Worm (Caenorhabditis elegans): ENCODE data around the gene pqn-13.

pqn-13 gene

DNA sequence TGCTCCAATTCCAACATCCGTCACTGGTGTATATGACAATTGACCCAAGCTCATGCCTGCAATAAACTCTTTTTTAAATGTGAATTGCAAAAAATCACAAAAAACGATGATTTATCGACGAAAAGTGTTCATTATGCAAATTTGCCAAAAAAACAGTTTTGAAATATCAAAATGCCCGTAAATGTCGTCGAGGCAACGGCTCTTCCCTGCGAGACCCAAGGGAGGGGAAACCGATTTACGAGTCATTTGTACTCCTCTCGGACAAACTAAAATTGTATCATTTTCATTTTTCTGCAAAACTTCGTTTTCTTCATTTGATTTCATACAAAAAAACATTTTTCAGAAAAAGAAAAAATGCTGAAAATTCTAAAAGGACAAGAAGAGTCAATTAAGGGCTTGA, 8.6 kb upstream of the pqn-13 start, which contains the start of the genes hmgs-1 and F25B4.4 (continued):
- peak; percentile 85 for TF ChIP-seq dpl-1 (GFP tag; optimal IDR thresholded peaks at IDR 0.05)
- peak; percentile 81 to 95 for TF ChIP-seq lsy-2 (tag; optimal IDR thresholded peaks at IDR 0.05)
- no peak for TF ChIP-seq mxl-2 (GFP tag; conservative IDR thresholded peaks at IDR 0.05)
- peak in 1 of 2 experiments; percentile 21 for TF ChIP-seq ZK546.5 (tag; optimal IDR thresholded peaks at IDR 0.05)
- peak; percentile 93 for TF ChIP-seq nhr-77 (tag; optimal IDR thresholded peaks at IDR 0.05)
- peak; percentile 50 for TF ChIP-seq ceh-20 (GFP tag; IDR thresholded peaks at IDR 0.05)
- 0 out of 2 replicates have a peak, but pooled peaks have one; percentile 27 for TF ChIP-seq ceh-44 (GFP tag; IDR thresholded peaks at IDR 0.05)
- no peak for TF ChIP-seq ZK337.2 (GFP tag; IDR thresholded peaks at IDR 0.05)
- TF ChIP-seq ama-1 (optimal IDR thresholded peaks at IDR 0.05) = peak; percentile 62
- TF ChIP-seq nhr-111 (GFP tag; optimal IDR thresholded peaks at IDR 0.05) = no peak
- TF ChIP-seq mdl-1 (tag; optimal IDR thresholded peaks at IDR 0.05) = peak in 1 of 2 experiments; percentile 72
- no peak for TF ChIP-seq lin-29 (GFP tag; IDR thresholded peaks at IDR 0.05)
- peak; percentile 73 for TF ChIP-seq T26A8.4 (GFP tag; IDR thresholded peaks at IDR 0.05)
- TF ChIP-seq rbr-2 (tag; optimal IDR thresholded peaks at IDR 0.05) = peak; percentile 88
- 0 out of 2 replicates have a peak, but pooled peaks have one; percentile 41 for TF ChIP-seq vab-7 (GFP tag; IDR thresholded peaks at IDR 0.05)
- peak; percentile 79 for TF ChIP-seq tra-1 (GFP tag; IDR thresholded peaks at IDR 0.05)
- peak; percentile 62 for TF ChIP-seq ctbp-1 (GFP tag; IDR thresholded peaks at IDR 0.05)
- TF ChIP-seq spr-3 (GFP tag; optimal IDR thresholded peaks at IDR 0.05) = peak; percentile 61
- no peak for TF ChIP-seq skn-1 (tag; optimal IDR thresholded peaks at IDR 0.05)
- TF ChIP-seq spr-1 (tag; optimal IDR thresholded peaks at IDR 0.05) = peak; percentile 48
- TF ChIP-seq lin-15B (tag; optimal IDR thresholded peaks at IDR 0.05) = peak; percentile 26
- TF ChIP-seq nhr-76 (tag; optimal IDR thresholded peaks at IDR 0.05) = no peak
- peak; percentile 95 for TF ChIP-seq mep-1 (tag; optimal IDR thresholded peaks at IDR 0.05)
- TF ChIP-seq Y48G9A.11 (GFP tag; IDR thresholded peaks at IDR 0.05) = peak; percentile 49; the same call in 1 of the 2 replicates
- peak; percentile 76 for TF ChIP-seq dmd-9 (GFP tag; IDR thresholded peaks at IDR 0.05)
- TF ChIP-seq F49E8.2 (tag; optimal IDR thresholded peaks at IDR 0.05; ENCODE audit: borderline replicate concordance) = peak; percentile 12
- TF ChIP-seq nhr-42 (GFP tag; IDR thresholded peaks at IDR 0.05) = peak; percentile 73; the same call in 1 of the 2 replicates
- TF ChIP-seq mdt-29 (GFP tag; IDR thresholded peaks at IDR 0.05) = no peak
- no peak for TF ChIP-seq F26F4.8 (GFP tag; conservative IDR thresholded peaks at IDR 0.05)

DNA sequence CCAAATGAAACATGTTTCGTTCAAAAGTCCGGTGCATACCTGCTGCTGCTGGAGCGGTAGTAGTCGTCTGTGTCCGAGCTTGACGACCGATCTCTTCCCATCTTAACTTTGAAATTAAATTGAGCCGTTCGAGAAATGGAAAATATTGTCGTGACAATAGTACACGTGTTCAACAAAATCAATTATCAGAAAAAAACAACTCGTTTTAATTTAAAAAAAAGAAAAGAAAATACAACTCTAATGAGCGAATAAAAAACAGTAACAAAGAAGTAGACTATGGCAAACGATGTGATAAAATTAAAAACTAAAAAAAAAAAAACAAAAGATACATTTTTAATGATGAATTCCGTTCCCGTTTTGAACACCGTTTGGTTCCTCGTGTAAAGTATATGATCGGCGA, 6.6 kb upstream of the pqn-13 start, which contains the start of gene prp-39:
prp-39 (minus strand) TSS at position 101 of the 400 bp plus-strand sequence.
- no peak for TF ChIP-seq cey-2 (tag; optimal IDR thresholded peaks at IDR 0.05; ENCODE audit: borderline replicate concordance, insufficient read depth)
- no peak for TF ChIP-seq ceh-82 (tag; optimal IDR thresholded peaks at IDR 0.05)
- no peak for TF ChIP-seq dpl-1 (GFP tag; optimal IDR thresholded peaks at IDR 0.05)
- no peak for TF ChIP-seq daf-16 (GFP tag; optimal IDR thresholded peaks at IDR 0.05)
- TF ChIP-seq daf-16 (tag; optimal IDR thresholded peaks at IDR 0.05) = peak; percentile 1
- no peak for TF ChIP-seq nhr-41 (GFP tag; IDR thresholded peaks at IDR 0.05)
- TF ChIP-seq ama-1 (optimal IDR thresholded peaks at IDR 0.05) = peak; percentile 45
- no peak for TF ChIP-seq ZK546.5 (tag; optimal IDR thresholded peaks at IDR 0.05)

DNA sequence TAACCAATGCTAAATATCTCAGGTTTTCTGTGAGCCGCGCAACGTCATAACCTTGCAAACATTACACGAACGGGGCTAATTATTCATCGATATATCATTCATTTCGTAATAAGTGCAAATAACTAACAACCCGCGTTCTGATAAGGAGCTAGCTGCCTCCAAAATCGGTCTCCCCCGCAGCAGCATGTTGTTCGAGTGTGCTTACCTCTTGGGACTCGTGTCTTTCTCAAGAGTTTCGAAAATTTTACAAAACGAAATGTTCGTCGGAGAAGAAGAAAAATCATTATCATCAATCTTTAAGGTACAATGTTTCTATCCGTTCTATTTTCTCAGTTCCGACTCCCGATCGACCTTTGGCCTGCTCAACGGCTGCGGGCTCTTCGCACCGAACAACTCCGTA, 2.0 kb upstream of the pqn-13 start:
- TF ChIP-seq mdl-1 (tag; optimal IDR thresholded peaks at IDR 0.05) (no peak), aha-1 (tag) (peak; percentile 93), lin-15B (tag; optimal IDR thresholded peaks at IDR 0.05) (no peak), rbr-2 (tag; optimal IDR thresholded peaks at IDR 0.05) (no peak), hlh-30 (tag; optimal IDR thresholded peaks at IDR 0.05; ENCODE audit: insufficient read depth) (no peak), zip-2 (tag; optimal IDR thresholded peaks at IDR 0.05) (no peak)

DNA sequence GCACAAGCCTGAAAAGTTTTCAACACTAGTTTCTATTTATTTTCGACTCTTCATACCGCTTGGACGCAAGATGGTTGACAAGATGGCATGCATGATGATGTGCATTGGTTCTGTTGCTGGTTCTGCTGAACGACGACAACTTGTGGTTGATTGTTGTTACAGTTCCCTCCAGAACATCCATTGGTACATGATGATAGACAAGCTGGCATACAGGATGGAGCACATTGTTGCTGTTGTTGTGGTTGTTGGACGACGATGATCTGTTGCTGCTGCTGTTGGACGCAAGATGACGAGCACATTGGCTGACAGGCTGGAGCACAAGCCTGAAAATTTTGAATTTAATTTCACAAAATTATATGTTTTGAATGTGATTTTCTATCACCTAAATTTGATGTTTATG, 3.6 kb downstream of the pqn-13 start:
- TF ChIP-seq attf-4 (tag; optimal IDR thresholded peaks at IDR 0.05) (no peak), mxl-2 (GFP tag; conservative IDR thresholded peaks at IDR 0.05) (no peak), unc-39 (tag; optimal IDR thresholded peaks at IDR 0.05) (no peak), mes-2 (tag; optimal IDR thresholded peaks at IDR 0.05; ENCODE audit: poor library complexity, severe bottlenecking) (no peak), arid-1 (GFP tag; conservative IDR thresholded peaks at IDR 0.05) (no peak), mdt-29 (GFP tag; IDR thresholded peaks at IDR 0.05) (no peak), T20F7.1 (GFP tag; optimal IDR thresholded peaks at IDR 0.05) (no peak), Y5F2A.4 (GFP tag; optimal IDR thresholded peaks at IDR 0.05) (no peak), ceh-32 (tag; optimal IDR thresholded peaks at IDR 0.05; ENCODE audit: poor library complexity) (no peak), tag-97 (GFP tag; IDR thresholded peaks at IDR 0.05) (no peak), nhr-76 (tag; optimal IDR thresholded peaks at IDR 0.05) (no peak), zip-11 (GFP tag; IDR thresholded peaks at IDR 0.05) (no peak), lim-7 (GFP tag; IDR thresholded peaks at IDR 0.05) (no peak), lir-3 (tag; optimal IDR thresholded peaks at IDR 0.05) (no peak)
